Fruit fly (Drosophila melanogaster) whole organism, embryonic: ENCODE data around the gene Chrac-14.

ENCODE experiments used
- Ada2b ChIP-seq: fragments of 200-800 bp; sonication (Bioruptor generic); IDR thresholded peaks from 2 replicates; pipeline ENCODE4 v1.3.6; 2022; ENCODE audit warnings: missing biosample characterization, missing genetic modification characterization
- Asciz ChIP-seq: fragments of 200-800 bp; sonication (Bioruptor generic); optimal IDR thresholded peaks from 2 replicates; lab custom pipeline; 2017; ENCODE audit warnings: missing biosample characterization, mild to moderate bottlenecking, missing genetic modification characterization, missing genetic modification reagents
- BEAF-32 ChIP-seq: fragments of 200-800 bp; sonication (Bioruptor generic); optimal IDR thresholded peaks from 3 replicates; lab custom pipeline; 2017; ENCODE audit warnings: missing biosample characterization, missing genetic modification characterization, mild to moderate bottlenecking, moderate library complexity, missing genetic modification reagents
- Bgb ChIP-seq: fragments of 200-800 bp; sonication (Bioruptor generic); IDR thresholded peaks from 2 replicates; pipeline ENCODE4 v1.3.6; 2022; ENCODE audit warnings: missing biosample characterization, missing genetic modification characterization; ENCODE audit not compliant: partially characterized antibody
- CG11456 ChIP-seq: fragments of 200-800 bp; sonication (Bioruptor generic); IDR thresholded peaks from 3 replicates; pipeline ENCODE4 v1.3.6; 2022; ENCODE audit warnings: missing biosample characterization, missing genetic modification characterization
- CG12391 ChIP-seq: fragments of 200-800 bp; sonication (Bioruptor generic); optimal IDR thresholded peaks from 3 replicates; lab custom pipeline; 2018; ENCODE audit warnings: missing biosample characterization, mild to moderate bottlenecking, missing genetic modification characterization, moderate library complexity
- CG12659 ChIP-seq: fragments of 200-800 bp; sonication (Bioruptor generic); optimal IDR thresholded peaks from 3 replicates; lab custom pipeline; 2017; ENCODE audit warnings: mild to moderate bottlenecking, missing biosample characterization, missing genetic modification reagents, missing genetic modification characterization
- CG13775 ChIP-seq: fragments of 200-800 bp; sonication (Bioruptor generic); optimal IDR thresholded peaks from 3 replicates; lab custom pipeline; 2017; ENCODE audit warnings: missing biosample characterization, mild to moderate bottlenecking, missing genetic modification characterization
- CG14050 ChIP-seq: fragments of 200-800 bp; sonication (Bioruptor generic); IDR thresholded peaks from 3 replicates; pipeline ENCODE4 v1.3.6; 2022; ENCODE audit warnings: missing biosample characterization, missing genetic modification characterization
- CG16815 ChIP-seq: fragments of 200-800 bp; sonication (Bioruptor generic); optimal IDR thresholded peaks from 3 replicates; lab custom pipeline; 2017; ENCODE audit warnings: missing biosample characterization, mild to moderate bottlenecking, missing genetic modification characterization
- CG17612 ChIP-seq: fragments of 200-800 bp; sonication (Bioruptor generic); IDR thresholded peaks from 2 replicates; pipeline ENCODE4 v1.3.6; 2022; ENCODE audit warnings: missing biosample characterization, missing genetic modification characterization
- CG30020 ChIP-seq: fragments of 200-800 bp; optimal IDR thresholded peaks from 2 replicates; lab custom pipeline; 2019; ENCODE audit warnings: missing biosample characterization, mild to moderate bottlenecking, missing genetic modification characterization, moderate library complexity
- CG31388 ChIP-seq: fragments of 200-800 bp; sonication (Bioruptor generic); optimal IDR thresholded peaks from 2 replicates; lab custom pipeline; 2016; ENCODE audit warnings: missing biosample characterization, missing genetic modification characterization
- CG4854 ChIP-seq: fragments of 200-800 bp; sonication (Bioruptor generic); optimal IDR thresholded peaks from 2 replicates; lab custom pipeline; 2016; ENCODE audit warnings: missing biosample characterization, missing genetic modification characterization, inconsistent platforms
- CG5245 ChIP-seq: fragments of 200-800 bp; sonication (Bioruptor generic); optimal IDR thresholded peaks from 3 replicates; lab custom pipeline; 2016; ENCODE audit warnings: missing biosample characterization, missing genetic modification characterization
- CG6254 ChIP-seq: fragments of 200-800 bp; sonication (Bioruptor generic); optimal IDR thresholded peaks from 3 replicates; lab custom pipeline; 2017; ENCODE audit warnings: mild to moderate bottlenecking, missing biosample characterization, missing genetic modification reagents, missing genetic modification characterization
- CG6683 ChIP-seq: fragments of 200-800 bp; sonication (Bioruptor generic); optimal IDR thresholded peaks from 2 replicates; lab custom pipeline; 2017; ENCODE audit warnings: missing biosample characterization, mild to moderate bottlenecking, missing genetic modification characterization, missing genetic modification reagents
- CG7987 ChIP-seq: fragments of 200-800 bp; sonication (Bioruptor generic); optimal IDR thresholded peaks from 2 replicates; lab custom pipeline; 2018; ENCODE audit warnings: missing biosample characterization, mild to moderate bottlenecking, missing genetic modification characterization, moderate library complexity
- D19B ChIP-seq: fragments of 200-800 bp; sonication (Bioruptor generic); optimal IDR thresholded peaks from 2 replicates; lab custom pipeline; 2017; ENCODE audit warnings: missing biosample characterization, mild to moderate bottlenecking, missing genetic modification characterization
- Eip74EF ChIP-seq, 2 experiments: fragments of 200-800 bp in 1 of 2; fragments of >200 bp in 1 of 2; sonication (Bioruptor generic) in 1 of 2; optimal IDR thresholded peaks; 2 replicates each; lab custom pipeline; 2017 to 2019; ENCODE audit warnings: missing biosample characterization in 2 of 2, missing genetic modification characterization in 2 of 2, mild to moderate bottlenecking in 1 of 2, moderate library complexity in 1 of 2
- GATAe ChIP-seq: fragments of 200-800 bp; sonication (Bioruptor generic); conservative IDR thresholded peaks from 2 replicates; pipeline ENCODE4 v1.3.6; 2022; ENCODE audit warnings: missing biosample characterization, missing genetic modification characterization
- HmgZ ChIP-seq: fragments of 200-800 bp; sonication (Bioruptor generic); optimal IDR thresholded peaks from 2 replicates; lab custom pipeline; 2018; ENCODE audit warnings: missing biosample characterization, mild to moderate bottlenecking, missing genetic modification characterization
- Hr51 ChIP-seq, 2 experiments: fragments of 200-800 bp; sonication (Bioruptor generic); optimal IDR thresholded peaks; 2 replicates in 1 of 2; 3 replicates in 1 of 2; lab custom pipeline; 2016 to 2018; ENCODE audit warnings: missing biosample characterization in 2 of 2, missing genetic modification characterization in 2 of 2, mild to moderate bottlenecking in 1 of 2, moderate library complexity in 1 of 2
- Kr ChIP-seq: fragments of 200-800 bp; sonication (Bioruptor generic); optimal IDR thresholded peaks from 2 replicates; lab custom pipeline; 2017; ENCODE audit warnings: missing biosample characterization, mild to moderate bottlenecking, missing genetic modification characterization
- Meics ChIP-seq: fragments of 200-800 bp; sonication (Bioruptor generic); optimal IDR thresholded peaks from 2 replicates; lab custom pipeline; 2017; ENCODE audit warnings: missing biosample characterization, mild to moderate bottlenecking, missing genetic modification characterization
- Nf-YB ChIP-seq: fragments of 200-800 bp; sonication (Bioruptor generic); optimal IDR thresholded peaks from 3 replicates; lab custom pipeline; 2019; ENCODE audit warnings: missing biosample characterization, mild to moderate bottlenecking, missing genetic modification characterization, moderate library complexity
- Ravus ChIP-seq: fragments of 200-800 bp; sonication (Bioruptor generic); IDR thresholded peaks from 2 replicates; pipeline ENCODE4 v1.3.6; 2022; ENCODE audit warnings: missing biosample characterization, missing genetic modification characterization
- Scr ChIP-seq: fragments of 200-800 bp; sonication (Bioruptor generic); IDR thresholded peaks from 2 replicates; pipeline ENCODE4 v1.3.6; 2022; ENCODE audit warnings: missing biosample characterization, missing genetic modification characterization; ENCODE audit not compliant: partially characterized antibody
- Stat92E ChIP-seq, 3 experiments: fragments of >200 bp in 2 of 3; fragments of 200-800 bp in 1 of 3; sonication (Bioruptor generic) in 1 of 3; optimal IDR thresholded peaks; 2 replicates each; lab custom pipeline; 2017 to 2019; ENCODE audit warnings: missing biosample characterization in 3 of 3, missing genetic modification characterization in 3 of 3, mild to moderate bottlenecking in 1 of 3, moderate library complexity in 1 of 3
- Tbp ChIP-seq: fragments of >200 bp; optimal IDR thresholded peaks from 2 replicates; lab custom pipeline; 2018; ENCODE audit warnings: missing biosample characterization, missing genetic modification characterization
- ap ChIP-seq: fragments of 200-800 bp; sonication (Bioruptor generic); IDR thresholded peaks from 2 replicates; pipeline ENCODE4 v1.3.6; 2022; ENCODE audit warnings: missing biosample characterization, missing genetic modification characterization
- cad ChIP-seq: fragments of >200 bp; optimal IDR thresholded peaks from 2 replicates; lab custom pipeline; 2017; ENCODE audit warnings: missing biosample characterization, missing genetic modification characterization
- cg ChIP-seq: fragments of 200-800 bp; sonication (Bioruptor generic); optimal IDR thresholded peaks from 3 replicates; lab custom pipeline; 2019; ENCODE audit warnings: missing biosample characterization, mild to moderate bottlenecking, missing genetic modification characterization, moderate library complexity
- fd102C ChIP-seq: fragments of 200-800 bp; sonication (Bioruptor generic); optimal IDR thresholded peaks from 2 replicates; lab custom pipeline; 2018; ENCODE audit warnings: missing biosample characterization, mild to moderate bottlenecking, missing genetic modification characterization, moderate library complexity
- gcm ChIP-seq: fragments of 200-800 bp; sonication (Bioruptor generic); optimal IDR thresholded peaks from 2 replicates; lab custom pipeline; 2019; ENCODE audit warnings: missing biosample characterization, mild to moderate bottlenecking, missing genetic modification characterization, moderate library complexity
- jigr1 ChIP-seq: fragments of 200-800 bp; sonication (Bioruptor generic); IDR thresholded peaks from 3 replicates; pipeline ENCODE4 v1.3.6; 2022; ENCODE audit warnings: missing biosample characterization, missing genetic modification characterization
- ken ChIP-seq: fragments of 200-800 bp; sonication (Bioruptor generic); IDR thresholded peaks from 3 replicates; pipeline ENCODE4 v1.3.6; 2022; ENCODE audit warnings: missing biosample characterization, missing genetic modification characterization
- lilli ChIP-seq: fragments of 200-800 bp; sonication (Bioruptor generic); optimal IDR thresholded peaks from 3 replicates; lab custom pipeline; 2016; ENCODE audit warnings: missing biosample characterization, missing genetic modification characterization
- lola ChIP-seq, 3 experiments: fragments of >200 bp in 2 of 3; fragments of 200-800 bp in 1 of 3; sonication (Bioruptor generic) in 1 of 3; optimal IDR thresholded peaks; 2 replicates each; lab custom pipeline; 2017 to 2019; ENCODE audit warnings: missing biosample characterization in 3 of 3, missing genetic modification characterization in 3 of 3, mild to moderate bottlenecking in 1 of 3, moderate library complexity in 1 of 3
- mam ChIP-seq: fragments of 200-800 bp; sonication (Bioruptor generic); optimal IDR thresholded peaks from 3 replicates; lab custom pipeline; 2016; ENCODE audit warnings: missing biosample characterization, missing genetic modification characterization
- mld ChIP-seq: fragments of 200-800 bp; sonication (Bioruptor generic); IDR thresholded peaks from 3 replicates; pipeline ENCODE4 v1.3.6; 2022; ENCODE audit warnings: missing biosample characterization, missing genetic modification characterization; ENCODE audit not compliant: partially characterized antibody
- nmo ChIP-seq: fragments of 200-800 bp; sonication (Bioruptor generic); optimal IDR thresholded peaks from 2 replicates; lab custom pipeline; 2018; ENCODE audit warnings: missing biosample characterization, mild to moderate bottlenecking, missing genetic modification characterization, moderate library complexity
- pan ChIP-seq, 4 experiments: fragments of >200 bp in 3 of 4; fragments of 200-800 bp in 1 of 4; sonication (Bioruptor generic) in 1 of 4; optimal IDR thresholded peaks in 3 of 4; IDR thresholded peaks in 1 of 4; 2 replicates each; pipeline versions ENCODE4 v1.3.6 to Lab custom; 2017 to 2022; ENCODE audit warnings: missing biosample characterization in 2 of 4, missing genetic modification characterization in 2 of 4, mixed read lengths in 1 of 4
- pros ChIP-seq: fragments of 200-800 bp; sonication (Bioruptor generic); optimal IDR thresholded peaks from 3 replicates; lab custom pipeline; 2019; ENCODE audit warnings: missing biosample characterization, mild to moderate bottlenecking, missing genetic modification characterization, moderate library complexity
- ranshi ChIP-seq: fragments of 200-800 bp; sonication (Bioruptor generic); IDR thresholded peaks from 2 replicates; pipeline ENCODE4 v1.3.6; 2022; ENCODE audit warnings: missing biosample characterization, missing genetic modification characterization
- sens ChIP-seq: fragments of 200-800 bp; sonication (Bioruptor generic); peaks from one replicate; lab custom pipeline; 2016; ENCODE audit warnings: missing biosample characterization, missing genetic modification characterization
- seq ChIP-seq: fragments of 200-800 bp; sonication (Bioruptor generic); IDR thresholded peaks from 2 replicates; pipeline ENCODE4 v1.3.6; 2022; ENCODE audit warnings: missing biosample characterization, missing genetic modification characterization
- z ChIP-seq: fragments of 200-800 bp; sonication (Bioruptor generic); IDR thresholded peaks from 3 replicates; pipeline ENCODE4 v1.3.6; 2022; ENCODE audit warnings: missing biosample characterization, missing genetic modification characterization

Chrac-14 gene

dm6 chr2L:8461782-8462453, 24.7 kb downstream of the Chrac-14 start (continued):
- TF ChIP-seq Stat92E (GFP tag; optimal IDR thresholded peaks at IDR 0.05; lab: Kevin White, UChicago) (no peak), CG13775 (GFP tag; lab: Kevin White, UChicago) (no peak), mld (GFP tag; lab: Robert Waterston, UW) (no peak), ap (no peak), CG5245 (GFP tag; lab: Kevin White, UChicago) (no peak), CG16815 (GFP tag; lab: Kevin White, UChicago) (no peak), lola (GFP tag; optimal IDR thresholded peaks at IDR 0.05; lab: Kevin White, UChicago) (peak in 1 of 3 experiments; percentile 4), Asciz (GFP tag; lab: Kevin White, UChicago) (no peak), mam (GFP tag; lab: Kevin White, UChicago) (peak; percentile 41), CG31388 (no peak), Nf-YB (no peak), Tbp (no peak), pan (optimal IDR thresholded peaks at IDR 0.05; lab: Kevin White, UChicago) (no peak), pan (GFP tag; optimal IDR thresholded peaks at IDR 0.05 in 1 of 2, IDR thresholded peaks at IDR 0.05 in 1 of 2) (peak in 1 of 2 experiments; percentile 46), Scr (GFP tag; lab: Robert Waterston, UW) (no peak), Eip74EF (GFP tag; optimal IDR thresholded peaks at IDR 0.05; lab: Kevin White, UChicago) (no peak), CG17612 (no peak), fd102C (GFP tag; lab: Kevin White, UChicago) (no peak), GATAe (peak; percentile 61), CG30020 (tag; lab: Kevin White, UChicago) (no peak), CG12659 (GFP tag; lab: Kevin White, UChicago) (peak; percentile 37), BEAF-32 (no peak), z (GFP tag; lab: Robert Waterston, UW) (no peak), pros (GFP tag; lab: Kevin White, UChicago) (no peak), ranshi (GFP tag; lab: Robert Waterston, UW) (no peak), sens (peak; percentile 72), ken (GFP tag; lab: Robert Waterston, UW) (no peak), CG7987 (no peak), cad (GFP tag; lab: Kevin White, UChicago) (no peak), CG6683 (GFP tag; lab: Kevin White, UChicago) (no peak), Hr51 (GFP tag; optimal IDR thresholded peaks at IDR 0.05; lab: Kevin White, UChicago) (peak in 1 of 2 experiments; percentile 18), CG14050 (no peak), gcm (GFP tag; lab: Kevin White, UChicago) (no peak), jigr1 (GFP tag; lab: Robert Waterston, UW) (no peak), Meics (GFP tag; lab: Kevin White, UChicago) (peak; percentile 64), lilli (GFP tag; lab: Kevin White, UChicago) (peak; percentile 39), Kr (GFP tag; lab: Kevin White, UChicago) (no peak), cg (GFP tag; lab: Kevin White, UChicago) (no peak), CG4854 (GFP tag; lab: Kevin White, UChicago) (no peak), HmgZ (tag; lab: Kevin White, UChicago) (peak; percentile 23), nmo (GFP tag; lab: Kevin White, UChicago) (peak; percentile 19), D19B (GFP tag; lab: Kevin White, UChicago) (peak; percentile 11), CG6254 (no peak), Ada2b (GFP tag; lab: Robert Waterston, UW) (no peak), CG11456 (peak; percentile 33; the same call in 1 of the 3 replicates), seq (no peak), CG12391 (tag; lab: Kevin White, UChicago) (peak; percentile 47), Bgb (GFP tag; lab: Robert Waterston, UW) (no peak), Ravus (no peak)
